Fruit fly (Drosophila melanogaster) whole organism, embryonic: ENCODE results near the gene CG15208.
A peak's percentile ranks its signal among the peaks of the same experiment; 100 is the strongest.

Experiments
- ATbp ChIP-seq: fragments of 200-800 bp; sonication (Bioruptor generic); optimal IDR thresholded peaks from 2 replicates; lab custom pipeline; 2017; ENCODE audit warnings: missing biosample characterization, mild to moderate bottlenecking, missing genetic modification characterization, missing genetic modification reagents
- Awh ChIP-seq: fragments of 200-800 bp; sonication (Bioruptor generic); IDR thresholded peaks from 2 replicates; pipeline ENCODE4, ENCODE4 v1.3.6; 2022; ENCODE audit warnings: missing biosample characterization, missing genetic modification characterization
- CG10147 ChIP-seq: fragments of 200-800 bp; sonication (Bioruptor generic); optimal IDR thresholded peaks from 2 replicates; lab custom pipeline; 2019; ENCODE audit warnings: missing biosample characterization, mild to moderate bottlenecking, missing genetic modification characterization, moderate library complexity
- CG10366 ChIP-seq: fragments of 200-800 bp; sonication (Bioruptor generic); IDR thresholded peaks from 2 replicates; pipeline ENCODE4 v1.3.6; 2022; ENCODE audit warnings: missing biosample characterization, missing genetic modification characterization
- CG11085 ChIP-seq: fragments of 200-800 bp; sonication (Bioruptor generic); IDR thresholded peaks from 2 replicates; pipeline ENCODE4 v1.3.6; 2022; ENCODE audit warnings: missing biosample characterization, missing genetic modification characterization
- CG11247 ChIP-seq: fragments of 200-800 bp; sonication (Bioruptor generic); IDR thresholded peaks from 2 replicates; pipeline ENCODE4 v1.3.6; 2022; ENCODE audit warnings: missing biosample characterization, missing genetic modification characterization
- CG11696 ChIP-seq: fragments of 200-800 bp; sonication (Bioruptor generic); IDR thresholded peaks from 2 replicates; pipeline ENCODE4 v1.3.6; 2022; ENCODE audit warnings: missing biosample characterization, missing genetic modification characterization
- CG12769 ChIP-seq: fragments of 200-800 bp; sonication (Bioruptor generic); optimal IDR thresholded peaks from 2 replicates; lab custom pipeline; 2019; ENCODE audit warnings: missing biosample characterization, mild to moderate bottlenecking, missing genetic modification characterization, moderate library complexity
- CG14014 ChIP-seq: fragments of 200-800 bp; sonication (Bioruptor generic); IDR thresholded peaks from 2 replicates; pipeline ENCODE4 v1.3.6; 2022; ENCODE audit warnings: missing biosample characterization, missing genetic modification characterization
- CG15011 ChIP-seq: fragments of 200-800 bp; sonication (Bioruptor generic); optimal IDR thresholded peaks from 3 replicates; lab custom pipeline; 2018; ENCODE audit warnings: missing biosample characterization, mild to moderate bottlenecking, missing genetic modification characterization
- CG16815 ChIP-seq: fragments of 200-800 bp; sonication (Bioruptor generic); optimal IDR thresholded peaks from 3 replicates; lab custom pipeline; 2017; ENCODE audit warnings: missing biosample characterization, mild to moderate bottlenecking, missing genetic modification characterization
- CG17568 ChIP-seq: fragments of 200-800 bp; sonication (Bioruptor generic); optimal IDR thresholded peaks from 2 replicates; lab custom pipeline; 2018; ENCODE audit warnings: missing biosample characterization, mild to moderate bottlenecking, missing genetic modification characterization, moderate library complexity
- CG17802 ChIP-seq: fragments of 200-800 bp; sonication (Bioruptor generic); optimal IDR thresholded peaks from 2 replicates; lab custom pipeline; 2018; ENCODE audit warnings: missing biosample characterization, mild to moderate bottlenecking, missing genetic modification characterization, moderate library complexity
- CG17912 ChIP-seq: fragments of 200-800 bp; sonication (Bioruptor generic); optimal IDR thresholded peaks from 2 replicates; lab custom pipeline; 2018; ENCODE audit warnings: missing biosample characterization, mild to moderate bottlenecking, missing genetic modification characterization
- CG2202 ChIP-seq: fragments of 200-800 bp; sonication (Bioruptor generic); optimal IDR thresholded peaks from 2 replicates; lab custom pipeline; 2018; ENCODE audit warnings: missing biosample characterization, mild to moderate bottlenecking, missing genetic modification characterization
- CG30403 ChIP-seq: fragments of 200-800 bp; sonication (Bioruptor generic); optimal IDR thresholded peaks from 3 replicates; lab custom pipeline; 2016; ENCODE audit warnings: missing biosample characterization, missing genetic modification characterization
- CG32767 ChIP-seq: fragments of 200-800 bp; sonication (Bioruptor generic); IDR thresholded peaks from 2 replicates; pipeline ENCODE4 v1.3.6; 2022; ENCODE audit warnings: missing biosample characterization, missing genetic modification characterization
- CG33213 ChIP-seq: fragments of 200-800 bp; sonication (Bioruptor generic); optimal IDR thresholded peaks from 3 replicates; lab custom pipeline; 2016; ENCODE audit warnings: missing biosample characterization, missing genetic modification characterization
- CG4282 ChIP-seq: fragments of 200-800 bp; sonication (Bioruptor generic); optimal IDR thresholded peaks from 2 replicates; lab custom pipeline; 2016; ENCODE audit warnings: missing biosample characterization, missing genetic modification characterization
- CG5180 ChIP-seq: fragments of 200-800 bp; sonication (Bioruptor generic); optimal IDR thresholded peaks from 3 replicates; lab custom pipeline; 2017; ENCODE audit warnings: missing biosample characterization, missing genetic modification characterization, mild to moderate bottlenecking, moderate library complexity, missing genetic modification reagents
- CG6654 ChIP-seq: fragments of 200-800 bp; sonication (Bioruptor generic); optimal IDR thresholded peaks from 2 replicates; lab custom pipeline; 2017; ENCODE audit warnings: missing biosample characterization, mild to moderate bottlenecking, missing genetic modification characterization
- CG6689 ChIP-seq: fragments of 200-800 bp; sonication (Bioruptor generic); IDR thresholded peaks from 2 replicates; pipeline ENCODE4 v1.3.6; 2022; ENCODE audit warnings: missing biosample characterization, missing genetic modification characterization
- CG6765 ChIP-seq: fragments of 200-800 bp; sonication (Bioruptor generic); optimal IDR thresholded peaks from 3 replicates; lab custom pipeline; 2017; ENCODE audit warnings: missing biosample characterization, mild to moderate bottlenecking, missing genetic modification characterization
- Chrac-16 ChIP-seq: fragments of 200-800 bp; sonication (Bioruptor generic); optimal IDR thresholded peaks from 3 replicates; lab custom pipeline; 2016; ENCODE audit warnings: missing biosample characterization, missing genetic modification characterization
- Dad ChIP-seq: fragments of 200-800 bp; sonication (Bioruptor generic); optimal IDR thresholded peaks from 3 replicates; lab custom pipeline; 2016; ENCODE audit warnings: missing biosample characterization, missing genetic modification characterization
- GATAe ChIP-seq: fragments of 200-800 bp; sonication (Bioruptor generic); conservative IDR thresholded peaks from 2 replicates; pipeline ENCODE4 v1.3.6; 2022; ENCODE audit warnings: missing biosample characterization, missing genetic modification characterization
- Gug ChIP-seq: fragments of 200-800 bp; sonication (Bioruptor generic); IDR thresholded peaks from 4 replicates; pipeline ENCODE4 v1.3.6; 2022; ENCODE audit warnings: missing biosample characterization, missing genetic modification characterization
- Hand ChIP-seq: fragments of 200-800 bp; sonication (Bioruptor generic); optimal IDR thresholded peaks from 2 replicates; lab custom pipeline; 2017; ENCODE audit warnings: mild to moderate bottlenecking, missing biosample characterization, missing genetic modification reagents, missing genetic modification characterization
- Hr78 ChIP-seq, 2 experiments: fragments of 200-800 bp in 1 of 2; fragments of >200 bp in 1 of 2; sonication (Bioruptor generic) in 1 of 2; optimal IDR thresholded peaks; 2 replicates each; lab custom pipeline; 2017 to 2019; ENCODE audit warnings: missing biosample characterization in 2 of 2, missing genetic modification characterization in 2 of 2, mild to moderate bottlenecking in 1 of 2, moderate library complexity in 1 of 2
- Mrtf ChIP-seq: fragments of 200-800 bp; sonication (Bioruptor generic); IDR thresholded peaks from 3 replicates; pipeline ENCODE4 v1.3.6; 2022; ENCODE audit warnings: missing biosample characterization, missing genetic modification characterization
- NfI ChIP-seq: fragments of 200-800 bp; sonication (Bioruptor generic); optimal IDR thresholded peaks from 3 replicates; lab custom pipeline; 2018; ENCODE audit warnings: missing biosample characterization, mild to moderate bottlenecking, missing genetic modification characterization, moderate library complexity
- Usf ChIP-seq: fragments of 200-800 bp; sonication (Bioruptor generic); optimal IDR thresholded peaks from 2 replicates; lab custom pipeline; 2017; ENCODE audit warnings: missing genotype, missing biosample characterization, missing genetic modification characterization
- al ChIP-seq: fragments of 200-800 bp; sonication (Bioruptor generic); IDR thresholded peaks from 2 replicates; pipeline ENCODE4 v1.3.6; 2022; ENCODE audit warnings: missing biosample characterization, missing genetic modification characterization
- az2 ChIP-seq: fragments of 200-800 bp; sonication (Bioruptor generic); optimal IDR thresholded peaks from 3 replicates; lab custom pipeline; 2016; ENCODE audit warnings: missing biosample characterization, missing genetic modification characterization
- bowl ChIP-seq: fragments of 200-800 bp; sonication (Bioruptor generic); IDR thresholded peaks from 2 replicates; pipeline ENCODE4 v1.3.6; 2022; ENCODE audit warnings: missing biosample characterization, missing genetic modification characterization
- fru ChIP-seq: fragments of >200 bp; optimal IDR thresholded peaks from 2 replicates; lab custom pipeline; 2017
- gce ChIP-seq: fragments of 200-800 bp; sonication (Bioruptor generic); IDR thresholded peaks from 3 replicates; pipeline ENCODE4 v1.3.6; 2022; ENCODE audit warnings: missing biosample characterization, missing genetic modification characterization
- gcm ChIP-seq: fragments of 200-800 bp; sonication (Bioruptor generic); optimal IDR thresholded peaks from 2 replicates; lab custom pipeline; 2019; ENCODE audit warnings: missing biosample characterization, mild to moderate bottlenecking, missing genetic modification characterization, moderate library complexity
- gem ChIP-seq: fragments of 200-800 bp; sonication (Bioruptor generic); optimal IDR thresholded peaks from 2 replicates; lab custom pipeline; 2019; ENCODE audit warnings: missing biosample characterization, mild to moderate bottlenecking, missing genetic modification characterization, moderate library complexity
- grau ChIP-seq: fragments of 200-800 bp; optimal IDR thresholded peaks from 3 replicates; lab custom pipeline; 2019; ENCODE audit warnings: missing biosample characterization, mild to moderate bottlenecking, missing genetic modification characterization, moderate library complexity
- hbn ChIP-seq: fragments of 200-800 bp; sonication (Bioruptor generic); IDR thresholded peaks from 2 replicates; pipeline ENCODE4 v1.3.6; 2022; ENCODE audit warnings: missing biosample characterization, missing genetic modification characterization; ENCODE audit not compliant: partially characterized antibody
- ken ChIP-seq: fragments of 200-800 bp; sonication (Bioruptor generic); IDR thresholded peaks from 3 replicates; pipeline ENCODE4 v1.3.6; 2022; ENCODE audit warnings: missing biosample characterization, missing genetic modification characterization
- nau ChIP-seq: fragments of 200-800 bp; sonication (Bioruptor generic); optimal IDR thresholded peaks from 3 replicates; lab custom pipeline; 2017; ENCODE audit warnings: missing biosample characterization, mild to moderate bottlenecking, missing genetic modification characterization, missing genetic modification reagents
- pfk ChIP-seq: fragments of 200-800 bp; sonication (Bioruptor generic); optimal IDR thresholded peaks from 2 replicates; lab custom pipeline; 2018; ENCODE audit warnings: missing biosample characterization, mild to moderate bottlenecking, missing genetic modification characterization, moderate library complexity
- phol ChIP-seq: fragments of 200-800 bp; sonication (Bioruptor generic); optimal IDR thresholded peaks from 3 replicates; lab custom pipeline; 2018; ENCODE audit warnings: missing biosample characterization, mild to moderate bottlenecking, missing genetic modification characterization, moderate library complexity
- ranshi ChIP-seq: fragments of 200-800 bp; sonication (Bioruptor generic); IDR thresholded peaks from 2 replicates; pipeline ENCODE4 v1.3.6; 2022; ENCODE audit warnings: missing biosample characterization, missing genetic modification characterization
- sens ChIP-seq: fragments of 200-800 bp; sonication (Bioruptor generic); peaks from one replicate; lab custom pipeline; 2016; ENCODE audit warnings: missing biosample characterization, missing genetic modification characterization
- ssp ChIP-seq: fragments of 200-800 bp; sonication (Bioruptor generic); IDR thresholded peaks from 2 replicates; pipeline ENCODE4 v1.3.6; 2022; ENCODE audit warnings: missing biosample characterization, missing genetic modification characterization
- sug ChIP-seq: fragments of 200-800 bp; optimal IDR thresholded peaks from 2 replicates; lab custom pipeline; 2019; ENCODE audit warnings: missing biosample characterization, mild to moderate bottlenecking, missing genetic modification characterization, moderate library complexity
- z ChIP-seq: fragments of 200-800 bp; sonication (Bioruptor generic); IDR thresholded peaks from 3 replicates; pipeline ENCODE4 v1.3.6; 2022; ENCODE audit warnings: missing biosample characterization, missing genetic modification characterization

CG15208 gene

dm6 chrX:10936599-10936998 is 36.8 kb downstream of the CG15208 start (continued):
- TF ChIP-seq CG12769 (tag; lab: Kevin White, UChicago): peak; percentile 93
- peak; percentile 86 for TF ChIP-seq CG10366 (GFP tag; lab: Robert Waterston, UW)
- peak; percentile 40 for TF ChIP-seq CG6654
- TF ChIP-seq fru (lab: Kevin White, UChicago): no peak
- TF ChIP-seq CG10147 (GFP tag; lab: Kevin White, UChicago): peak; percentile 81
- peak; percentile 86 for TF ChIP-seq NfI (GFP tag; lab: Kevin White, UChicago)
- TF ChIP-seq CG30403 (GFP tag; lab: Kevin White, UChicago): peak; percentile 88
- peak; percentile 75 for TF ChIP-seq al (GFP tag; lab: Robert Waterston, UW)
- peak; percentile 54 for TF ChIP-seq CG15011 (GFP tag; lab: Kevin White, UChicago)
- TF ChIP-seq CG6765 (GFP tag; lab: Kevin White, UChicago): peak; percentile 73
- peak; percentile 74 for TF ChIP-seq sug
- TF ChIP-seq GATAe (GFP tag; lab: Robert Waterston, UW): no peak
- peak; percentile 81 for TF ChIP-seq gcm (GFP tag; lab: Kevin White, UChicago)
- peak; percentile 76 for TF ChIP-seq Chrac-16 (GFP tag; lab: Kevin White, UChicago)
- TF ChIP-seq z: 0 out of 3 replicates have a peak, but pooled peaks have one; percentile 9
- peak; percentile 4 for TF ChIP-seq CG2202 (tag; lab: Kevin White, UChicago)
- TF ChIP-seq gem (tag; lab: Kevin White, UChicago): peak; percentile 91
- TF ChIP-seq sens (GFP tag; lab: Kevin White, UChicago): peak; percentile 96
- TF ChIP-seq ATbp (GFP tag; lab: Kevin White, UChicago): peak; percentile 83
- peak; percentile 83 for TF ChIP-seq CG17912 (GFP tag; lab: Kevin White, UChicago)
- peak; percentile 74 for TF ChIP-seq CG32767
- peak; percentile 51 for TF ChIP-seq CG17802 (tag; lab: Kevin White, UChicago)
- peak; percentile 81 for TF ChIP-seq ranshi (GFP tag; lab: Robert Waterston, UW)
- peak; percentile 32 for TF ChIP-seq CG16815 (GFP tag; lab: Kevin White, UChicago)
- peak; percentile 74 for TF ChIP-seq CG33213
- peak; percentile 30 for TF ChIP-seq Hand (GFP tag; lab: Kevin White, UChicago)
- peak; percentile 52 for TF ChIP-seq Dad (GFP tag; lab: Kevin White, UChicago)
- peak; percentile 84; the same call in 2 of the 3 replicates for TF ChIP-seq gce (GFP tag; lab: Robert Waterston, UW)
- peak; percentile 85 for TF ChIP-seq CG6689 (GFP tag; lab: Robert Waterston, UW)
- peak; percentile 68 for TF ChIP-seq ssp (GFP tag; lab: Robert Waterston, UW)
- peak; percentile 70 for TF ChIP-seq CG11696 (GFP tag; lab: Robert Waterston, UW)
- TF ChIP-seq grau: peak; percentile 86
- no peak for TF ChIP-seq nau
- peak in 1 of 2 experiments; percentile 74 for TF ChIP-seq Hr78 (GFP tag; optimal IDR thresholded peaks at IDR 0.05; lab: Kevin White, UChicago)
- TF ChIP-seq pfk (GFP tag; lab: Kevin White, UChicago): no peak
- peak; percentile 79 for TF ChIP-seq az2 (GFP tag; lab: Kevin White, UChicago)
- TF ChIP-seq hbn (GFP tag; lab: Robert Waterston, UW): no peak
- TF ChIP-seq CG5180 (GFP tag; lab: Kevin White, UChicago): peak; percentile 77
- TF ChIP-seq CG17568 (GFP tag; lab: Kevin White, UChicago): no peak
- TF ChIP-seq bowl: peak; percentile 76
- peak; percentile 85 for TF ChIP-seq phol (tag; lab: Kevin White, UChicago)
- TF ChIP-seq CG14014 (GFP tag; lab: Robert Waterston, UW): peak; percentile 85
- peak; percentile 91 for TF ChIP-seq Awh (GFP tag; lab: Robert Waterston, UW)
- peak; percentile 20 for TF ChIP-seq Usf
- TF ChIP-seq CG11085 (GFP tag; lab: Robert Waterston, UW): peak; percentile 62
- TF ChIP-seq ken (GFP tag; lab: Robert Waterston, UW): peak; percentile 83
- peak; percentile 64; the same call in 3 of the 4 replicates for TF ChIP-seq Gug (GFP tag; lab: Robert Waterston, UW)
- peak; percentile 78 for TF ChIP-seq CG11247 (GFP tag; lab: Robert Waterston, UW)
- peak; percentile 76 for TF ChIP-seq Mrtf (GFP tag; lab: Robert Waterston, UW)
- TF ChIP-seq CG4282 (GFP tag; lab: Kevin White, UChicago): peak; percentile 43
